Worm (Caenorhabditis elegans): ENCODE results near the gene C47G2.4.

- no peak for TF ChIP-seq nhr-76 (tag; optimal IDR thresholded peaks at IDR 0.05)
- TF ChIP-seq pha-4 (tag; optimal IDR thresholded peaks at IDR 0.05) = no peak
- TF ChIP-seq nhr-28 (tag; optimal IDR thresholded peaks at IDR 0.05) = no peak
- TF ChIP-seq nhr-237 (tag; optimal IDR thresholded peaks at IDR 0.05) = no peak
- no peak for TF ChIP-seq ces-1 (GFP tag; optimal IDR thresholded peaks at IDR 0.05)
- no peak for TF ChIP-seq mab-5 (tag; optimal IDR thresholded peaks at IDR 0.05)
- TF ChIP-seq ztf-11 (tag; optimal IDR thresholded peaks at IDR 0.05) = no peak
- no peak for TF ChIP-seq unc-39 (tag; optimal IDR thresholded peaks at IDR 0.05)
- no peak for TF ChIP-seq lsy-2 (tag; optimal IDR thresholded peaks at IDR 0.05)
- TF ChIP-seq elt-1 (tag; optimal IDR thresholded peaks at IDR 0.05; ENCODE audit: borderline replicate concordance, insufficient read depth) = no peak
- no peak for TF ChIP-seq flh-1 (GFP tag; optimal IDR thresholded peaks at IDR 0.05)
- no peak for TF ChIP-seq snpc-4 (tag; optimal IDR thresholded peaks at IDR 0.05)
- TF ChIP-seq lin-13 (tag; optimal IDR thresholded peaks at IDR 0.05) = no peak
These were observed 8.7 kb downstream of the C47G2.4 start for ce11 chrII:11284701-11285100.

All from whole organism, mixed stage, embryonic.